Fruit fly (Drosophila melanogaster) whole organism, embryonic: ENCODE results near the gene Tmem214.

Experiments
- BEAF-32 ChIP-seq: fragments of 200-800 bp; sonication (Bioruptor generic); optimal IDR thresholded peaks from 3 replicates; lab custom pipeline; 2017; ENCODE audit warnings: missing biosample characterization, missing genetic modification characterization, mild to moderate bottlenecking, moderate library complexity, missing genetic modification reagents
- CG11247 ChIP-seq: fragments of 200-800 bp; sonication (Bioruptor generic); IDR thresholded peaks from 2 replicates; pipeline ENCODE4 v1.3.6; 2022; ENCODE audit warnings: missing biosample characterization, missing genetic modification characterization
- CG11695 ChIP-seq: fragments of 200-800 bp; sonication (Bioruptor generic); IDR thresholded peaks from 3 replicates; pipeline ENCODE4 v1.3.6; 2022; ENCODE audit warnings: missing biosample characterization, missing genetic modification characterization
- CG12219 ChIP-seq: fragments of 200-800 bp; sonication (Bioruptor generic); optimal IDR thresholded peaks from 3 replicates; lab custom pipeline; 2018; ENCODE audit warnings: missing biosample characterization, mild to moderate bottlenecking, missing genetic modification characterization
- CG12942 ChIP-seq: fragments of 200-800 bp; sonication (Bioruptor generic); optimal IDR thresholded peaks from 3 replicates; lab custom pipeline; 2016; ENCODE audit warnings: missing biosample characterization, missing genetic modification characterization
- CG13123 ChIP-seq: fragments of 200-800 bp; sonication (Bioruptor generic); optimal IDR thresholded peaks from 2 replicates; lab custom pipeline; 2016; ENCODE audit warnings: missing biosample characterization, missing genetic modification characterization
- CG13775 ChIP-seq: fragments of 200-800 bp; sonication (Bioruptor generic); optimal IDR thresholded peaks from 3 replicates; lab custom pipeline; 2017; ENCODE audit warnings: missing biosample characterization, mild to moderate bottlenecking, missing genetic modification characterization
- CG14014 ChIP-seq: fragments of 200-800 bp; sonication (Bioruptor generic); IDR thresholded peaks from 2 replicates; pipeline ENCODE4 v1.3.6; 2022; ENCODE audit warnings: missing biosample characterization, missing genetic modification characterization
- CG15601 ChIP-seq: fragments of 200-800 bp; sonication (Bioruptor generic); optimal IDR thresholded peaks from 3 replicates; lab custom pipeline; 2019; ENCODE audit warnings: missing biosample characterization, mild to moderate bottlenecking, missing genetic modification characterization, moderate library complexity
- CG1603 ChIP-seq: fragments of 200-800 bp; sonication (Bioruptor generic); optimal IDR thresholded peaks from 2 replicates; lab custom pipeline; 2019; ENCODE audit warnings: missing biosample characterization, mild to moderate bottlenecking, missing genetic modification characterization, moderate library complexity
- CG30431 ChIP-seq: fragments of 200-800 bp; sonication (Bioruptor generic); optimal IDR thresholded peaks from 2 replicates; lab custom pipeline; 2017; ENCODE audit warnings: missing biosample characterization, missing genetic modification characterization
- CG3065 ChIP-seq: fragments of 200-800 bp; sonication (Bioruptor generic); optimal IDR thresholded peaks from 2 replicates; lab custom pipeline; 2016; ENCODE audit warnings: missing biosample characterization, missing genetic modification characterization
- CG31365 ChIP-seq: fragments of 200-800 bp; sonication (Bioruptor generic); optimal IDR thresholded peaks from 2 replicates; lab custom pipeline; 2018; ENCODE audit warnings: missing biosample characterization, mild to moderate bottlenecking, missing genetic modification characterization
- CG3407 ChIP-seq: fragments of 200-800 bp; sonication (Bioruptor generic); optimal IDR thresholded peaks from 2 replicates; lab custom pipeline; 2018; ENCODE audit warnings: missing biosample characterization, mild to moderate bottlenecking, missing genetic modification characterization
- CG34224 ChIP-seq: fragments of 200-800 bp; sonication (Bioruptor generic); IDR thresholded peaks from 3 replicates; pipeline ENCODE4 v1.3.6; 2022; ENCODE audit warnings: missing biosample characterization, missing genetic modification characterization; ENCODE audit not compliant: partially characterized antibody
- CG3838 ChIP-seq: fragments of 200-800 bp; sonication (Bioruptor generic); optimal IDR thresholded peaks from 3 replicates; lab custom pipeline; 2016; ENCODE audit warnings: missing biosample characterization, missing genetic modification characterization
- CG6272 ChIP-seq: fragments of 200-800 bp; sonication (Bioruptor generic); IDR thresholded peaks from 2 replicates; pipeline ENCODE4 v1.3.6; 2022; ENCODE audit warnings: missing biosample characterization, missing genetic modification characterization
- CG6854 ChIP-seq: fragments of 200-800 bp; sonication (Bioruptor generic); optimal IDR thresholded peaks from 3 replicates; lab custom pipeline; 2017; ENCODE audit warnings: missing biosample characterization, mild to moderate bottlenecking, missing genetic modification characterization
- CG8944 ChIP-seq: fragments of 200-800 bp; sonication (Bioruptor generic); optimal IDR thresholded peaks from 3 replicates; lab custom pipeline; 2016; ENCODE audit warnings: missing biosample characterization, missing genetic modification characterization
- CG9932 ChIP-seq: fragments of 200-800 bp; sonication (Bioruptor generic); IDR thresholded peaks from 2 replicates; pipeline ENCODE4 v1.3.6; 2022; ENCODE audit warnings: missing biosample characterization, missing genetic modification characterization
- Camta ChIP-seq: fragments of 200-800 bp; sonication (Bioruptor generic); optimal IDR thresholded peaks from 2 replicates; lab custom pipeline; 2016; ENCODE audit warnings: missing biosample characterization, missing genetic modification characterization
- Dek ChIP-seq: fragments of 200-800 bp; sonication (Bioruptor generic); optimal IDR thresholded peaks from 3 replicates; lab custom pipeline; 2019; ENCODE audit warnings: missing biosample characterization, mild to moderate bottlenecking, missing genetic modification characterization, moderate library complexity
- Elba2 ChIP-seq: fragments of 200-800 bp; sonication (Bioruptor generic); optimal IDR thresholded peaks from 3 replicates; lab custom pipeline; 2016; ENCODE audit warnings: missing biosample characterization, missing genetic modification characterization
- Ets65A ChIP-seq: fragments of 200-800 bp; sonication (Bioruptor generic); peaks from one replicate; lab custom pipeline; 2016; ENCODE audit warnings: missing biosample characterization, missing genetic modification characterization
- Fer1 ChIP-seq: fragments of 200-800 bp; sonication (Bioruptor generic); optimal IDR thresholded peaks from 2 replicates; lab custom pipeline; 2017; ENCODE audit warnings: missing biosample characterization, mild to moderate bottlenecking, missing genetic modification characterization
- Meics ChIP-seq: fragments of 200-800 bp; sonication (Bioruptor generic); optimal IDR thresholded peaks from 2 replicates; lab custom pipeline; 2017; ENCODE audit warnings: missing biosample characterization, mild to moderate bottlenecking, missing genetic modification characterization
- Nf-YA ChIP-seq: fragments of 200-800 bp; sonication (Bioruptor generic); IDR thresholded peaks from 2 replicates; pipeline ENCODE4 v1.3.6; 2022; ENCODE audit warnings: missing biosample characterization, missing genetic modification characterization
- PHDP ChIP-seq: fragments of 200-800 bp; sonication (Bioruptor generic); optimal IDR thresholded peaks from 3 replicates; lab custom pipeline; 2018; ENCODE audit warnings: missing biosample characterization, mild to moderate bottlenecking, missing genetic modification characterization, moderate library complexity
- Poxn ChIP-seq: fragments of 200-800 bp; sonication (Bioruptor generic); IDR thresholded peaks from 2 replicates; pipeline ENCODE4 v1.3.6; 2022; ENCODE audit warnings: missing biosample characterization, missing genetic modification characterization
- Sin3A ChIP-seq: fragments of >200 bp; optimal IDR thresholded peaks from 2 replicates; lab custom pipeline; 2018
- Sry-δ ChIP-seq: fragments of 200-800 bp; sonication (Bioruptor generic); optimal IDR thresholded peaks from 2 replicates; lab custom pipeline; 2016; ENCODE audit warnings: missing biosample characterization, missing genetic modification characterization
- Ssrp ChIP-seq: fragments of 200-800 bp; sonication (Bioruptor generic); optimal IDR thresholded peaks from 2 replicates; lab custom pipeline; 2018; ENCODE audit warnings: missing biosample characterization, mild to moderate bottlenecking, missing genetic modification characterization, moderate library complexity
- Trl ChIP-seq, 3 experiments: fragments of >200 bp in 2 of 3; fragments of 200-800 bp in 1 of 3; sonication (Bioruptor generic) in 1 of 3; optimal IDR thresholded peaks; 2 replicates in 1 of 3; 3 replicates in 2 of 3; lab custom pipeline; 2016 to 2017; ENCODE audit warnings: missing biosample characterization in 1 of 3, missing genetic modification characterization in 1 of 3
- ash1 ChIP-seq: fragments of 200-800 bp; sonication (Bioruptor generic); optimal IDR thresholded peaks from 2 replicates; lab custom pipeline; 2018; ENCODE audit warnings: missing biosample characterization, mild to moderate bottlenecking, missing genetic modification characterization
- br ChIP-seq: fragments of >200 bp; optimal IDR thresholded peaks from 2 replicates; lab custom pipeline; 2017
- cad ChIP-seq: fragments of >200 bp; optimal IDR thresholded peaks from 2 replicates; lab custom pipeline; 2017; ENCODE audit warnings: missing biosample characterization, missing genetic modification characterization
- cato ChIP-seq: fragments of 200-800 bp; sonication (Bioruptor generic); optimal IDR thresholded peaks from 2 replicates; lab custom pipeline; 2016; ENCODE audit warnings: missing biosample characterization, missing genetic modification characterization, borderline replicate concordance
- cg ChIP-seq: fragments of 200-800 bp; sonication (Bioruptor generic); optimal IDR thresholded peaks from 3 replicates; lab custom pipeline; 2019; ENCODE audit warnings: missing biosample characterization, mild to moderate bottlenecking, missing genetic modification characterization, moderate library complexity
- chif ChIP-seq, 2 experiments: fragments of 200-800 bp; sonication (Bioruptor generic); optimal IDR thresholded peaks; 3 replicates each; lab custom pipeline; 2016; ENCODE audit warnings: missing biosample characterization in 2 of 2, missing genetic modification characterization in 2 of 2
- corto ChIP-seq: fragments of 200-800 bp; sonication (Bioruptor generic); optimal IDR thresholded peaks from 2 replicates; lab custom pipeline; 2016; ENCODE audit warnings: missing biosample characterization, mild to moderate bottlenecking, missing genetic modification characterization, moderate library complexity
- crol ChIP-seq: fragments of 200-800 bp; sonication (Bioruptor generic); IDR thresholded peaks from 2 replicates; pipeline ENCODE4 v1.3.6; 2022; ENCODE audit warnings: missing biosample characterization, missing genetic modification characterization
- dm ChIP-seq: fragments of 200-800 bp; sonication (Bioruptor generic); optimal IDR thresholded peaks from 3 replicates; lab custom pipeline; 2016; ENCODE audit warnings: missing biosample characterization, missing genetic modification characterization
- en ChIP-seq: fragments of 200-800 bp; sonication (Bioruptor generic); optimal IDR thresholded peaks from 2 replicates; lab custom pipeline; 2016; ENCODE audit warnings: missing biosample characterization, missing genetic modification characterization
- esg ChIP-seq: fragments of 200-800 bp; sonication (Bioruptor generic); conservative IDR thresholded peaks from 2 replicates; pipeline ENCODE4 v1.3.6; 2022; ENCODE audit warnings: missing biosample characterization, missing genetic modification characterization
- gsb ChIP-seq: fragments of 200-800 bp; sonication (Bioruptor generic); IDR thresholded peaks from 2 replicates; pipeline ENCODE4 v1.3.6; 2022; ENCODE audit warnings: missing biosample characterization, missing genetic modification characterization
- nom ChIP-seq: fragments of 200-800 bp; sonication (Bioruptor generic); optimal IDR thresholded peaks from 2 replicates; lab custom pipeline; 2017; ENCODE audit warnings: missing biosample characterization, missing genetic modification characterization, mild to moderate bottlenecking, moderate library complexity, missing genetic modification reagents
- oc ChIP-seq: fragments of 200-800 bp; sonication (Bioruptor generic); optimal IDR thresholded peaks from 2 replicates; lab custom pipeline; 2018; ENCODE audit warnings: missing biosample characterization, mild to moderate bottlenecking, missing genetic modification characterization, moderate library complexity
- pho ChIP-seq: fragments of 200-800 bp; sonication (Bioruptor generic); optimal IDR thresholded peaks from 2 replicates; lab custom pipeline; 2016; ENCODE audit warnings: missing biosample characterization, missing genetic modification characterization
- repo ChIP-seq: fragments of 200-800 bp; sonication (Bioruptor generic); optimal IDR thresholded peaks from 2 replicates; lab custom pipeline; 2016; ENCODE audit warnings: missing biosample characterization, missing genetic modification characterization
- row ChIP-seq: fragments of 200-800 bp; sonication (Bioruptor generic); IDR thresholded peaks from 3 replicates; pipeline ENCODE4 v1.3.6; 2022; ENCODE audit warnings: missing biosample characterization, missing genetic modification characterization
- sna ChIP-seq: fragments of 200-800 bp; sonication (Bioruptor generic); IDR thresholded peaks from 2 replicates; pipeline ENCODE4 v1.3.6; 2022; ENCODE audit warnings: missing biosample characterization, missing genetic modification characterization; ENCODE audit not compliant: partially characterized antibody
- sqz ChIP-seq: fragments of 200-800 bp; sonication (Bioruptor generic); optimal IDR thresholded peaks from 3 replicates; lab custom pipeline; 2018; ENCODE audit warnings: missing biosample characterization, mild to moderate bottlenecking, missing genetic modification characterization
- wek ChIP-seq: fragments of 200-800 bp; sonication (Bioruptor generic); optimal IDR thresholded peaks from 3 replicates; lab custom pipeline; 2018; ENCODE audit warnings: missing biosample characterization, mild to moderate bottlenecking, missing genetic modification characterization, moderate library complexity

The Tmem214 gene

DNA sequence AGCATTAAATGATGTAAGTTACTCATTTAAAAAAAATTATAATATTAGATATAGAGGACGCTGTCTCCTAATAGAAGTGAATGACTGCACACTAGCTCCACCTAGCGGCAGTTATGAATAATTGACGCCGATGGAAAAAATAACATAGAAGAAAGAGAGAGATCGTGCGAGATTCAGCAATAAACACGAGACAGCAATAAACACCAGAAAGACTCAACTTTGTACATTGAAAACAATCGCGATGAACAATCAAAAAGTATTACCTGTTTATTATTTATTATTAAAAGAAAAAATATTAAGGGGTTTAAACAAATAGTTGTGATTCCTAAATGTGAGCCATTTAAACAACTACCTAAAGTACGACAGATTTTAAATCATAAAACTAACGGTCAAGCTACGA, 16.1 kb upstream of the Tmem214 start (continued):
- TF ChIP-seq esg (GFP tag; lab: Robert Waterston, UW), result peak; percentile 39
- TF ChIP-seq Sin3A (lab: Kevin White, UChicago), result no peak
- peak; percentile 76 for TF ChIP-seq sqz
- TF ChIP-seq CG1603 (tag; lab: Kevin White, UChicago), result no peak
- TF ChIP-seq gsb (GFP tag; lab: Robert Waterston, UW), result no peak
- no peak for TF ChIP-seq Nf-YA
- TF ChIP-seq cato, result no peak
- no peak for TF ChIP-seq CG3407
- TF ChIP-seq CG34224 (GFP tag; lab: Robert Waterston, UW), result no peak
- no peak for TF ChIP-seq CG31365 (tag; lab: Kevin White, UChicago)
- no peak for TF ChIP-seq CG6854 (GFP tag; lab: Kevin White, UChicago)
- peak; percentile 58; the same call in 1 of the 3 replicates for TF ChIP-seq CG11695
- TF ChIP-seq cg (GFP tag; lab: Kevin White, UChicago), result no peak
- no peak for TF ChIP-seq BEAF-32 (GFP tag; lab: Kevin White, UChicago)
- no peak for TF ChIP-seq CG30431 (GFP tag; lab: Kevin White, UChicago)
- no peak for TF ChIP-seq CG13775 (GFP tag; lab: Kevin White, UChicago)
- TF ChIP-seq CG14014 (GFP tag; lab: Robert Waterston, UW), result peak; percentile 69
- no peak for TF ChIP-seq cad (GFP tag; lab: Kevin White, UChicago)
- no peak for TF ChIP-seq en (GFP tag; lab: Kevin White, UChicago)
- no peak for TF ChIP-seq crol (GFP tag; lab: Robert Waterston, UW)
- TF ChIP-seq dm (GFP tag; lab: Kevin White, UChicago), result no peak
- peak; percentile 30; the same call in 1 of the 3 replicates for TF ChIP-seq row (GFP tag; lab: Robert Waterston, UW)
- TF ChIP-seq CG15601 (tag; lab: Kevin White, UChicago), result no peak
- no peak for TF ChIP-seq CG13123
- no peak for TF ChIP-seq Elba2 (GFP tag; lab: Kevin White, UChicago)
- TF ChIP-seq CG3838 (GFP tag; lab: Kevin White, UChicago), result no peak
- peak; percentile 77 for TF ChIP-seq Ets65A (GFP tag; lab: Kevin White, UChicago)
- peak; percentile 58 for TF ChIP-seq CG9932 (GFP tag; lab: Robert Waterston, UW)
- no peak for TF ChIP-seq chif (GFP tag; optimal IDR thresholded peaks at IDR 0.05; lab: Kevin White, UChicago)
- no peak for TF ChIP-seq repo (GFP tag; lab: Kevin White, UChicago)
- TF ChIP-seq Trl (optimal IDR thresholded peaks at IDR 0.05; lab: Kevin White, UChicago), result no peak
- peak; percentile 24 for TF ChIP-seq Trl (GFP tag; optimal IDR thresholded peaks at IDR 0.05; lab: Kevin White, UChicago)
- no peak for TF ChIP-seq br
- no peak for TF ChIP-seq CG12942 (GFP tag; lab: Kevin White, UChicago)
- TF ChIP-seq CG12219 (GFP tag; lab: Kevin White, UChicago), result no peak
- no peak for TF ChIP-seq pho (GFP tag; lab: Kevin White, UChicago)
- TF ChIP-seq nom (GFP tag; lab: Kevin White, UChicago), result no peak
- TF ChIP-seq oc (tag; lab: Kevin White, UChicago), result no peak
- TF ChIP-seq CG6272, result no peak
- no peak for TF ChIP-seq sna (GFP tag; lab: Robert Waterston, UW)
- TF ChIP-seq Poxn, result no peak
- TF ChIP-seq CG11247 (GFP tag; lab: Robert Waterston, UW), result no peak
- no peak for TF ChIP-seq PHDP (tag; lab: Kevin White, UChicago)
- no peak for TF ChIP-seq Camta (GFP tag; lab: Kevin White, UChicago)
- no peak for TF ChIP-seq ash1 (GFP tag; lab: Kevin White, UChicago)
- no peak for TF ChIP-seq CG8944 (GFP tag; lab: Kevin White, UChicago)
- TF ChIP-seq corto, result no peak
- no peak for TF ChIP-seq Dek (tag; lab: Kevin White, UChicago)
- peak; percentile 27 for TF ChIP-seq Meics (GFP tag; lab: Kevin White, UChicago)
- TF ChIP-seq CG3065 (GFP tag; lab: Kevin White, UChicago), result no peak
- no peak for TF ChIP-seq Sry-δ (GFP tag; lab: Kevin White, UChicago)
- no peak for TF ChIP-seq wek (GFP tag; lab: Kevin White, UChicago)
- TF ChIP-seq Ssrp (tag; lab: Kevin White, UChicago), result no peak
- peak; percentile 47 for TF ChIP-seq Fer1
